Worm (Caenorhabditis elegans) whole organism, young adult: ENCODE data around the gene oac-6.
"Not testable (repeated sequence)": the region's sequence is repeated elsewhere in the genome, so short reads cannot be mapped to it uniquely, and the experiment has no call there.

Experiments used
- B0019.2 ChIP-seq: fragments of 200-800 bp; sonication (Bioruptor generic); conservative IDR thresholded peaks from 2 replicates; pipeline ENCODE4 v1.3.6; 2022; ENCODE audit warnings: missing genetic modification reagents, missing genetic modification characterization, missing compliant biosample characterization
- B0035.1 ChIP-seq: sonication (generic microtip); optimal IDR thresholded peaks from 2 replicates; lab custom pipeline; 2016; ENCODE audit warnings: missing genetic modification characterization, mild to moderate bottlenecking, missing compliant biosample characterization, missing genotype, missing genetic modification reagents
- F37B4.10 ChIP-seq: fragments of 200-800 bp; sonication (Bioruptor generic); IDR thresholded peaks from 2 replicates; pipeline ENCODE4 v1.3.6; 2022; ENCODE audit warnings: missing genetic modification characterization, missing compliant biosample characterization
- F52B5.7 ChIP-seq: sonication (generic microtip); optimal IDR thresholded peaks from 2 replicates; lab custom pipeline; 2016; ENCODE audit warnings: mild to moderate bottlenecking, missing genetic modification characterization, missing compliant biosample characterization
- F55B11.4 ChIP-seq: sonication (generic microtip); optimal IDR thresholded peaks from 2 replicates; lab custom pipeline; 2016; ENCODE audit warnings: missing compliant biosample characterization, missing genetic modification characterization, borderline replicate concordance; ENCODE audit not compliant: insufficient read depth
- F57C9.4 ChIP-seq: sonication (generic microtip); optimal IDR thresholded peaks from 2 replicates; lab custom pipeline; 2017; ENCODE audit warnings: mild to moderate bottlenecking, missing genetic modification characterization, missing compliant biosample characterization
- K12H6.12 ChIP-seq: fragments of 200-800 bp; sonication (Bioruptor generic); optimal IDR thresholded peaks from 2 replicates; lab custom pipeline; 2018; ENCODE audit warnings: mild to moderate bottlenecking, missing genetic modification characterization, missing compliant biosample characterization
- aptf-2 ChIP-seq: fragments of 200-800 bp; sonication (Bioruptor generic); conservative IDR thresholded peaks from 2 replicates; pipeline ENCODE4 v1.3.6; 2022; ENCODE audit warnings: missing genetic modification reagents, missing genetic modification characterization, missing compliant biosample characterization
- aptf-3 ChIP-seq: fragments of 200-800 bp; sonication (Bioruptor generic); IDR thresholded peaks from 2 replicates; pipeline ENCODE4 v1.3.6; 2022; ENCODE audit warnings: missing genetic modification characterization, missing compliant biosample characterization
- athp-1 ChIP-seq: sonication (generic microtip); optimal IDR thresholded peaks from 2 replicates; lab custom pipeline; 2017; ENCODE audit warnings: mild to moderate bottlenecking, missing genetic modification characterization, missing compliant biosample characterization
- attf-6 ChIP-seq: fragments of 200-800 bp; sonication (Bioruptor generic); IDR thresholded peaks from 2 replicates; pipeline ENCODE4 v1.3.6; 2022; ENCODE audit warnings: missing genetic modification reagents, missing genetic modification characterization, missing compliant biosample characterization
- bed-1 ChIP-seq: fragments of 200-800 bp; sonication (Bioruptor generic); IDR thresholded peaks from 2 replicates; pipeline ENCODE4 v1.3.6; 2022; ENCODE audit warnings: missing genetic modification reagents, missing genetic modification characterization, missing compliant biosample characterization
- bed-2 ChIP-seq: fragments of 200-800 bp; sonication (Bioruptor generic); IDR thresholded peaks from 2 replicates; pipeline ENCODE4 v1.3.6; 2022; ENCODE audit warnings: missing genetic modification reagents, missing genetic modification characterization, missing compliant biosample characterization
- cebp-2 ChIP-seq: fragments of 200-800 bp; sonication (Bioruptor generic); IDR thresholded peaks from 2 replicates; pipeline ENCODE4 v1.3.6; 2022; ENCODE audit warnings: missing genetic modification characterization, missing compliant biosample characterization
- ceh-79 ChIP-seq: sonication (generic microtip); optimal IDR thresholded peaks from 2 replicates; lab custom pipeline; 2017; ENCODE audit warnings: mild to moderate bottlenecking, missing genetic modification characterization, missing compliant biosample characterization
- ceh-91 ChIP-seq: fragments of 200-800 bp; sonication (Bioruptor generic); IDR thresholded peaks from 2 replicates; pipeline ENCODE4 v1.3.6; 2022; ENCODE audit warnings: missing genetic modification reagents, missing genetic modification characterization, missing compliant biosample characterization
- dpl-1 ChIP-seq: fragments of 150-350 bp; optimal IDR thresholded peaks from 2 replicates; lab custom pipeline; 2014; ENCODE audit warnings: missing biosample characterization, missing genetic modification reagents, missing genetic modification characterization
- hlh-12 ChIP-seq: sonication (generic microtip); optimal IDR thresholded peaks from 2 replicates; lab custom pipeline; 2016; ENCODE audit warnings: missing genetic modification characterization, missing compliant biosample characterization
- hmg-1.2 ChIP-seq: fragments of 200-800 bp; sonication (Bioruptor generic); IDR thresholded peaks from 2 replicates; pipeline ENCODE4 v1.3.6; 2022; ENCODE audit warnings: missing genetic modification reagents, missing genetic modification characterization, missing compliant biosample characterization
- hrde-1 ChIP-seq: sonication (generic microtip); optimal IDR thresholded peaks from 2 replicates; lab custom pipeline; 2016; ENCODE audit warnings: missing genetic modification characterization, mild to moderate bottlenecking, missing compliant biosample characterization, moderate library complexity, missing genotype, missing genetic modification reagents, borderline replicate concordance
- let-526 ChIP-seq: fragments of 200-800 bp; sonication (Bioruptor generic); IDR thresholded peaks from 2 replicates; pipeline ENCODE4 v1.3.6; 2022; ENCODE audit warnings: missing genetic modification reagents, missing genetic modification characterization, missing compliant biosample characterization
- lsy-27 ChIP-seq: sonication (generic microtip); optimal IDR thresholded peaks from 2 replicates; lab custom pipeline; 2017; ENCODE audit warnings: missing genetic modification characterization, mild to moderate bottlenecking, missing compliant biosample characterization, antibody characterized with exemption, missing genotype, borderline replicate concordance; ENCODE audit not compliant: insufficient read depth
- madf-3 ChIP-seq: fragments of 200-800 bp; sonication (Bioruptor generic); IDR thresholded peaks from 2 replicates; pipeline ENCODE4 v1.3.6; 2022; ENCODE audit warnings: missing genetic modification reagents, missing genetic modification characterization, missing compliant biosample characterization
- mcd-1 ChIP-seq: fragments of 200-800 bp; sonication (Bioruptor generic); IDR thresholded peaks from 2 replicates; pipeline ENCODE4 v1.3.6; 2022; ENCODE audit warnings: missing genetic modification reagents, missing genetic modification characterization, missing compliant biosample characterization
- mel-28 ChIP-seq: sonication (generic microtip); optimal IDR thresholded peaks from 2 replicates; lab custom pipeline; 2016; ENCODE audit warnings: borderline replicate concordance, mild to moderate bottlenecking, missing genetic modification characterization, missing compliant biosample characterization
- nfya-2 ChIP-seq: fragments of 200-800 bp; sonication (Bioruptor generic); IDR thresholded peaks from 2 replicates; pipeline ENCODE4 v1.3.6; 2022; ENCODE audit warnings: missing genetic modification reagents, missing genetic modification characterization, missing compliant biosample characterization
- nfyb-1 ChIP-seq: fragments of 200-800 bp; sonication (Bioruptor generic); IDR thresholded peaks from 2 replicates; pipeline ENCODE4 v1.3.6; 2022; ENCODE audit warnings: missing genetic modification reagents, missing genetic modification characterization, missing compliant biosample characterization
- pbrm-1 ChIP-seq: fragments of 200-800 bp; sonication (Bioruptor generic); IDR thresholded peaks from 2 replicates; pipeline ENCODE4 v1.3.6; 2022; ENCODE audit warnings: missing genetic modification reagents, missing genetic modification characterization, missing compliant biosample characterization
- pha-4 ChIP-seq: fragments of 150-350 bp; sonication (generic microtip); optimal IDR thresholded peaks from 2 replicates; lab custom pipeline; 2014; ENCODE audit warnings: missing biosample characterization, missing genetic modification reagents, missing genetic modification characterization
- repo-1 ChIP-seq: sonication (generic microtip); optimal IDR thresholded peaks from 2 replicates; lab custom pipeline; 2017; ENCODE audit warnings: mild to moderate bottlenecking, missing genetic modification characterization, missing compliant biosample characterization
- sdz-38 ChIP-seq: sonication (generic microtip); optimal IDR thresholded peaks from 2 replicates; lab custom pipeline; 2016; ENCODE audit warnings: missing genotype, missing genetic modification characterization, missing compliant biosample characterization
- snpc-1.1 ChIP-seq: sonication (generic microtip); optimal IDR thresholded peaks from 2 replicates; lab custom pipeline; 2017; ENCODE audit warnings: missing genetic modification characterization, mild to moderate bottlenecking, missing compliant biosample characterization, antibody characterized with exemption, moderate library complexity, missing genotype, missing genetic modification reagents; ENCODE audit not compliant: insufficient read depth
- snpc-3.4 ChIP-seq: sonication (generic microtip); optimal IDR thresholded peaks from 2 replicates; lab custom pipeline; 2017; ENCODE audit warnings: missing genetic modification characterization, mild to moderate bottlenecking, missing compliant biosample characterization, antibody characterized with exemption, moderate library complexity, missing genotype, missing genetic modification reagents
- snpc-4 ChIP-seq, 5 experiments: fragments of 150-350 bp in 1 of 5; sonication (generic microtip) in 4 of 5; optimal IDR thresholded peaks; 2 replicates each; lab custom pipeline; 2014 to 2018; ENCODE audit warnings: missing genetic modification characterization in 5 of 5, missing biosample characterization in 3 of 5, antibody characterized with exemption in 2 of 5, mild to moderate bottlenecking in 2 of 5, missing compliant biosample characterization in 2 of 5, missing genotype in 2 of 5, moderate library complexity in 2 of 5, missing genetic modification reagents in 1 of 5
- tbp1 ChIP-seq: fragments of 200-800 bp; sonication (Bioruptor generic); optimal IDR thresholded peaks from 2 replicates; lab custom pipeline; 2018; ENCODE audit warnings: mild to moderate bottlenecking, missing genetic modification characterization, missing compliant biosample characterization
- unc-130 ChIP-seq: sonication (generic microtip); optimal IDR thresholded peaks from 2 replicates; lab custom pipeline; 2016; ENCODE audit warnings: missing genetic modification reagents, missing genetic modification characterization, missing compliant biosample characterization
- ztf-18 ChIP-seq: sonication (generic microtip); optimal IDR thresholded peaks from 2 replicates; lab custom pipeline; 2016; ENCODE audit warnings: missing genotype, mild to moderate bottlenecking, missing genetic modification characterization, missing compliant biosample characterization
- ztf-22 ChIP-seq: fragments of 200-800 bp; sonication (Bioruptor generic); optimal IDR thresholded peaks from 2 replicates; lab custom pipeline; 2018; ENCODE audit warnings: mild to moderate bottlenecking, missing genetic modification characterization, moderate library complexity, missing compliant biosample characterization
- ztf-28 ChIP-seq: fragments of 200-800 bp; sonication (Bioruptor generic); IDR thresholded peaks from 2 replicates; pipeline ENCODE4 v1.3.6; 2022; ENCODE audit warnings: missing genetic modification reagents, missing genetic modification characterization, missing compliant biosample characterization
- ztf-3 ChIP-seq: fragments of 200-800 bp; sonication (Bioruptor generic); optimal IDR thresholded peaks from 2 replicates; lab custom pipeline; 2018; ENCODE audit warnings: mild to moderate bottlenecking, missing genetic modification characterization, missing compliant biosample characterization

Gene oac-6

ce11 chrV:16269556-16269955 lies 33.0 kb upstream of the oac-6 start, which contains the start of the genes fbxa-2 and T13F3.8:
Gene fbxa-2, minus strand, starts transcription at chrV:16269656.
Gene T13F3.8, plus strand, starts transcription at chrV:16269800.
- TF ChIP-seq let-526 (GFP tag; lab: Robert Waterston, UW) (no peak), aptf-2 (GFP tag; lab: Robert Waterston, UW) (no peak), mel-28 (tag; lab: Kevin White, UChicago) (no peak), ztf-22 (GFP tag; lab: Kevin White, UChicago) (no peak), lsy-27 (tag; lab: Kevin White, UChicago) (no peak), B0035.1 (tag; lab: Kevin White, UChicago) (no peak), ceh-79 (tag; lab: Kevin White, UChicago) (no peak), aptf-3 (GFP tag; lab: Robert Waterston, UW) (no peak)

ce11 chrV:16271121-16271520 lies 31.4 kb upstream of the oac-6 start, which contains the start of gene T13F3.6:
Gene T13F3.6, minus strand, starts transcription at chrV:16271221.
- no peak for TF ChIP-seq snpc-1.1 (tag; lab: Kevin White, UChicago)
- no peak for TF ChIP-seq dpl-1 (GFP tag; lab: Kevin White, UChicago)
- no peak for TF ChIP-seq bed-1 (GFP tag; lab: Robert Waterston, UW)
- no peak for TF ChIP-seq F37B4.10
- no peak for TF ChIP-seq lsy-27 (tag; lab: Kevin White, UChicago)
- no peak for TF ChIP-seq aptf-3 (GFP tag; lab: Robert Waterston, UW)

- TF ChIP-seq attf-6 (GFP tag; lab: Robert Waterston, UW) (0 out of 2 replicates have a peak, but pooled peaks have one; percentile 58), pbrm-1 (GFP tag; lab: Robert Waterston, UW) (peak; percentile 6; the same call in 1 of the 2 replicates), snpc-4 (tag; optimal IDR thresholded peaks at IDR 0.05; lab: Kevin White, UChicago) (peak in 1 of 4 experiments; percentile 62)
- TF ChIP-seq snpc-4 (GFP tag; optimal IDR thresholded peaks at IDR 0.05; lab: Kevin White, UChicago): not testable (repeated sequence)
These were observed 29.2 kb upstream of the oac-6 start for ce11 chrV:16273364-16273763.

- TF ChIP-seq ztf-3 (GFP tag; lab: Kevin White, UChicago) (no peak), madf-3 (GFP tag; lab: Robert Waterston, UW) (no peak), hlh-12 (no peak), unc-130 (GFP tag; lab: Kevin White, UChicago) (no peak), bed-2 (GFP tag; lab: Robert Waterston, UW) (no peak), athp-1 (no peak), sdz-38 (tag; lab: Kevin White, UChicago) (no peak), F55B11.4 (tag; lab: Kevin White, UChicago) (no peak), mcd-1 (GFP tag; lab: Robert Waterston, UW) (no peak), snpc-1.1 (tag; lab: Kevin White, UChicago) (no peak), attf-6 (GFP tag; lab: Robert Waterston, UW) (no peak), hmg-1.2 (GFP tag; lab: Robert Waterston, UW) (no peak)
These were observed 27.2 kb upstream of the oac-6 start, which contains the start of gene pacl-1 for ce11 chrV:16275347-16275746. Gene pacl-1, minus strand, starts transcription at chrV:16275447.

- TF ChIP-seq ceh-79 (tag; lab: Kevin White, UChicago): no peak
- TF ChIP-seq repo-1 (tag; lab: Kevin White, UChicago): no peak
- no peak for TF ChIP-seq tbp1
- no peak for TF ChIP-seq snpc-3.4 (tag; lab: Kevin White, UChicago)
- no peak for TF ChIP-seq F57C9.4 (tag; lab: Kevin White, UChicago)
- TF ChIP-seq ztf-28 (GFP tag; lab: Robert Waterston, UW): no peak
- no peak for TF ChIP-seq B0019.2
- no peak for TF ChIP-seq cebp-2 (GFP tag; lab: Robert Waterston, UW)
- no peak for TF ChIP-seq hrde-1 (tag; lab: Kevin White, UChicago)
- TF ChIP-seq pha-4 (tag; lab: Kevin White, UChicago): no peak
- no peak for TF ChIP-seq nfyb-1
- TF ChIP-seq F52B5.7 (tag; lab: Kevin White, UChicago): no peak
- TF ChIP-seq K12H6.12: no peak
- TF ChIP-seq nfya-2 (GFP tag; lab: Robert Waterston, UW): no peak
- no peak for TF ChIP-seq snpc-4 (GFP tag; optimal IDR thresholded peaks at IDR 0.05; lab: Kevin White, UChicago)
- peak in 1 of 4 experiments; percentile 17 for TF ChIP-seq snpc-4 (tag; optimal IDR thresholded peaks at IDR 0.05; lab: Kevin White, UChicago)
- no peak for TF ChIP-seq ceh-91 (GFP tag; lab: Robert Waterston, UW)
- TF ChIP-seq ztf-18: no peak
These were observed 24.6 kb upstream of the oac-6 start, which contains the start of gene cyp-37B1 for ce11 chrV:16277918-16278317. Gene cyp-37B1, plus strand, starts transcription at chrV:16278116.
